Worm (Caenorhabditis elegans): Measurements from ENCODE around the gene pqn-37.
A peak's percentile ranks its signal among the peaks of the same experiment; 100 is the strongest.

pqn-37 gene

ce11 chrX:3250481-3251091 is at the start of gene pqn-37:
Gene pqn-37 (minus strand): TSS chrX:3250531.
- TF ChIP-seq nhr-85 (tag) (peak; percentile 55), nhr-237 (tag; optimal IDR thresholded peaks at IDR 0.05) (no peak), nhr-71 (tag; optimal IDR thresholded peaks at IDR 0.05) (peak; percentile 42), sox-4 (tag; optimal IDR thresholded peaks at IDR 0.05) (no peak), lin-14 (GFP tag; optimal IDR thresholded peaks at IDR 0.05) (peak; percentile 17), hlh-17 (GFP tag; optimal IDR thresholded peaks at IDR 0.05; ENCODE audit: borderline replicate concordance) (no peak)

- no peak for TF ChIP-seq unc-130 (tag; optimal IDR thresholded peaks at IDR 0.05)
- TF ChIP-seq aly-2 (tag; optimal IDR thresholded peaks at IDR 0.05), result no peak
- no peak for TF ChIP-seq aha-1 (tag; optimal IDR thresholded peaks at IDR 0.05)
- no peak for TF ChIP-seq Y116A8C.19 (tag; optimal IDR thresholded peaks at IDR 0.05; ENCODE audit: borderline replicate concordance)
- TF ChIP-seq nhr-90 (tag; optimal IDR thresholded peaks at IDR 0.05; ENCODE audit: poor library complexity), result no peak
- no peak for TF ChIP-seq isw-1 (GFP tag; IDR thresholded peaks at IDR 0.05)
- no peak for TF ChIP-seq fos-1 (tag; optimal IDR thresholded peaks at IDR 0.05)
- no peak for TF ChIP-seq vab-15 (tag; optimal IDR thresholded peaks at IDR 0.05)
- no peak for TF ChIP-seq hpl-2 (GFP tag; optimal IDR thresholded peaks at IDR 0.05)
- no peak for TF ChIP-seq sup-37 (GFP tag; optimal IDR thresholded peaks at IDR 0.05)
Observed at ce11 chrX:3298582-3298981, 48.3 kb upstream of the pqn-37 start, which contains the start of gene K09C4.1. Gene K09C4.1 (plus strand): TSS chrX:3298882.

ce11 chrX:3297812-3298211 is 47.5 kb upstream of the pqn-37 start:
- TF ChIP-seq nhr-20 (tag; optimal IDR thresholded peaks at IDR 0.05) (peak; percentile 29), elt-2 (tag; optimal IDR thresholded peaks at IDR 0.05) (peak; percentile 87), fkh-10 (GFP tag; optimal IDR thresholded peaks at IDR 0.05) (no peak)

- TF ChIP-seq nhr-19 (GFP tag; conservative IDR thresholded peaks at IDR 0.05), result no peak
- TF ChIP-seq hpl-2 (GFP tag; optimal IDR thresholded peaks at IDR 0.05), result no peak
- TF ChIP-seq xbp-1 (tag; optimal IDR thresholded peaks at IDR 0.05), result no peak
- no peak for TF ChIP-seq blmp-1 (tag; optimal IDR thresholded peaks at IDR 0.05)
- TF ChIP-seq jun-1 (tag; optimal IDR thresholded peaks at IDR 0.05), result no peak
- TF ChIP-seq fos-1 (tag; optimal IDR thresholded peaks at IDR 0.05), result no peak
- TF ChIP-seq nhr-77 (tag; optimal IDR thresholded peaks at IDR 0.05), result no peak
- no peak for TF ChIP-seq nhr-11 (tag; optimal IDR thresholded peaks at IDR 0.05)
- TF ChIP-seq mef-2 (tag; optimal IDR thresholded peaks at IDR 0.05), result no peak
Observed at ce11 chrX:3296182-3296581, 45.9 kb upstream of the pqn-37 start, which contains the start of gene K09C4.2. Gene K09C4.2 (plus strand): TSS chrX:3296482.

- TF ChIP-seq zag-1 (tag; optimal IDR thresholded peaks at IDR 0.05) (no peak), rnt-1 (tag; optimal IDR thresholded peaks at IDR 0.05) (no peak), tbx-2 (tag; optimal IDR thresholded peaks at IDR 0.05) (no peak), mdl-1 (tag; optimal IDR thresholded peaks at IDR 0.05) (no peak), ces-1 (GFP tag; optimal IDR thresholded peaks at IDR 0.05) (no peak), mep-1 (tag; optimal IDR thresholded peaks at IDR 0.05) (no peak)
Observed at ce11 chrX:3291948-3292347, 41.6 kb upstream of the pqn-37 start.

ce11 chrX:3290147-3290546 is 39.8 kb upstream of the pqn-37 start:
- TF ChIP-seq hpl-2 (GFP tag; optimal IDR thresholded peaks at IDR 0.05), result no peak
- no peak for TF ChIP-seq sup-37 (GFP tag; optimal IDR thresholded peaks at IDR 0.05)
- TF ChIP-seq lin-35 (GFP tag; optimal IDR thresholded peaks at IDR 0.05), result peak in 1 of 2 experiments; percentile 26
- no peak for TF ChIP-seq sptf-1 (tag; optimal IDR thresholded peaks at IDR 0.05)
- no peak for TF ChIP-seq irx-1 (tag; optimal IDR thresholded peaks at IDR 0.05)
- peak; percentile 34 for TF ChIP-seq nhr-90 (tag; optimal IDR thresholded peaks at IDR 0.05; ENCODE audit: poor library complexity)
- TF ChIP-seq elt-2 (tag; optimal IDR thresholded peaks at IDR 0.05), result peak; percentile 95
- TF ChIP-seq efl-3 (GFP tag; optimal IDR thresholded peaks at IDR 0.05), result no peak
- TF ChIP-seq dpl-1 (GFP tag; optimal IDR thresholded peaks at IDR 0.05), result no peak
- no peak for TF ChIP-seq pqm-1 (tag; optimal IDR thresholded peaks at IDR 0.05)
- TF ChIP-seq mdl-1 (tag; optimal IDR thresholded peaks at IDR 0.05), result peak in 1 of 2 experiments; percentile 42
- peak; percentile 21 for TF ChIP-seq nhr-20 (tag; optimal IDR thresholded peaks at IDR 0.05)
